Worm (Caenorhabditis elegans) whole organism, L1 larva: ENCODE results near the gene prk-1.

ENCODE experiments used
- alr-1 ChIP-seq: fragments of 200-800 bp; sonication (Bioruptor generic); optimal IDR thresholded peaks from 2 replicates; lab custom pipeline; 2018; ENCODE audit warnings: borderline replicate concordance, mild to moderate bottlenecking, missing genetic modification characterization, missing compliant biosample characterization
- ces-1 ChIP-seq: fragments of 150-350 bp; optimal IDR thresholded peaks from 2 replicates; lab custom pipeline; 2014; ENCODE audit warnings: missing biosample characterization, missing genetic modification reagents, missing genetic modification characterization
- dpl-1 ChIP-seq, 3 experiments: fragments of 150-350 bp in 2 of 3; sonication (generic microtip) in 1 of 3; optimal IDR thresholded peaks; 2 replicates each; lab custom pipeline; 2014 to 2017; ENCODE audit warnings: missing biosample characterization in 3 of 3, missing genetic modification characterization in 3 of 3, missing genetic modification reagents in 3 of 3
- lin-39 ChIP-seq: fragments of 150-350 bp; optimal IDR thresholded peaks from 2 replicates; lab custom pipeline; 2014; ENCODE audit warnings: missing biosample characterization, missing genetic modification reagents, missing genetic modification characterization
- lir-3 ChIP-seq: sonication (generic microtip); optimal IDR thresholded peaks from 2 replicates; lab custom pipeline; 2016; ENCODE audit warnings: mild to moderate bottlenecking, missing genetic modification characterization, moderate library complexity, missing compliant biosample characterization; ENCODE audit not compliant: poor library complexity
- mdl-1 ChIP-seq, 2 experiments: fragments of 150-350 bp; optimal IDR thresholded peaks; 2 replicates each; lab custom pipeline; 2014 to 2017; ENCODE audit warnings: missing biosample characterization in 2 of 2, missing genetic modification characterization in 2 of 2, inconsistent platforms in 1 of 2
- tbx-2 ChIP-seq: sonication (generic microtip); optimal IDR thresholded peaks from 2 replicates; lab custom pipeline; 2016; ENCODE audit warnings: missing genetic modification characterization, missing compliant biosample characterization
- ztf-11 ChIP-seq, 2 experiments: sonication (generic microtip); optimal IDR thresholded peaks; 2 replicates each; lab custom pipeline; 2016 to 2017; ENCODE audit warnings: missing genetic modification characterization in 2 of 2, missing biosample characterization in 1 of 2, missing compliant biosample characterization in 1 of 2

- TF ChIP-seq alr-1 (tag; lab: Kevin White, UChicago): no peak
- peak in 1 of 2 experiments; percentile 58 for TF ChIP-seq ztf-11 (tag; optimal IDR thresholded peaks at IDR 0.05; lab: Kevin White, UChicago)
- TF ChIP-seq ces-1: no peak
- TF ChIP-seq tbx-2: peak; percentile 79
- TF ChIP-seq dpl-1 (GFP tag; optimal IDR thresholded peaks at IDR 0.05; lab: Kevin White, UChicago): peak; percentile 55 to 58 (median 55)
- TF ChIP-seq mdl-1 (tag; optimal IDR thresholded peaks at IDR 0.05; lab: Kevin White, UChicago): peak in 1 of 2 experiments; percentile 35
- TF ChIP-seq lin-39 (tag; lab: Kevin White, UChicago): no peak
- TF ChIP-seq lir-3 (tag; lab: Kevin White, UChicago): no peak
Measured at ce11 chrIII:6978875-6979274, 11.1 kb upstream of the prk-1 start.
